Fruit fly (Drosophila melanogaster) whole organism, adult: ENCODE results near the gene eIF4E5.

Experiments used
- CG12768 ChIP-seq: fragments of 200-800 bp; sonication (Bioruptor generic); optimal IDR thresholded peaks from 2 replicates; lab custom pipeline; 2017; ENCODE audit warnings: missing biosample characterization, missing genetic modification characterization, mild to moderate bottlenecking, moderate library complexity, missing genetic modification reagents
- CG14711 ChIP-seq: fragments of 200-800 bp; sonication (Bioruptor generic); optimal IDR thresholded peaks from 2 replicates; lab custom pipeline; 2018; ENCODE audit warnings: missing biosample characterization, mild to moderate bottlenecking, missing genetic modification characterization, moderate library complexity
- CG5204 ChIP-seq: fragments of 200-800 bp; sonication (Bioruptor generic); optimal IDR thresholded peaks from 2 replicates; lab custom pipeline; 2016; ENCODE audit warnings: missing biosample characterization, missing genetic modification characterization
- Crg-1 ChIP-seq: fragments of 200-800 bp; sonication (Bioruptor generic); optimal IDR thresholded peaks from 2 replicates; lab custom pipeline; 2016; ENCODE audit warnings: missing biosample characterization, missing genetic modification characterization
- Hr96 ChIP-seq: fragments of 200-800 bp; sonication (Bioruptor generic); optimal IDR thresholded peaks from 2 replicates; lab custom pipeline; 2016; ENCODE audit warnings: missing biosample characterization, missing genetic modification characterization
- Mnt ChIP-seq: fragments of 200-800 bp; sonication (Bioruptor generic); optimal IDR thresholded peaks from 2 replicates; lab custom pipeline; 2016; ENCODE audit warnings: missing biosample characterization, mild to moderate bottlenecking, missing genetic modification characterization
- cnc ChIP-seq, 2 experiments: fragments of >200 bp; optimal IDR thresholded peaks; 2 replicates each; lab custom pipeline; 2017
- kay ChIP-seq: fragments of 200-800 bp; sonication (Bioruptor generic); peaks from one replicate; lab custom pipeline; 2016; ENCODE audit warnings: missing biosample characterization, missing genetic modification characterization, borderline replicate concordance
- pad ChIP-seq: fragments of 200-800 bp; sonication (Bioruptor generic); optimal IDR thresholded peaks from 3 replicates; lab custom pipeline; 2017; ENCODE audit warnings: missing biosample characterization, missing genetic modification characterization, mild to moderate bottlenecking, moderate library complexity, missing genetic modification reagents
- tj ChIP-seq: fragments of 200-800 bp; sonication (Bioruptor generic); optimal IDR thresholded peaks from 3 replicates; lab custom pipeline; 2017; ENCODE audit warnings: missing biosample characterization, mild to moderate bottlenecking, missing genetic modification characterization, moderate library complexity
- toe ChIP-seq: fragments of 200-800 bp; sonication (Bioruptor generic); optimal IDR thresholded peaks from 2 replicates; lab custom pipeline; 2016; ENCODE audit warnings: missing biosample characterization, missing genetic modification characterization

dm6 chr3L:7866558-7866957 is 28.1 kb upstream of the eIF4E5 start:
- TF ChIP-seq kay (GFP tag; lab: Kevin White, UChicago) (no peak), cnc (optimal IDR thresholded peaks at IDR 0.05; lab: Kevin White, UChicago) (no peak), CG14711 (tag; lab: Kevin White, UChicago) (no peak), Hr96 (GFP tag; lab: Kevin White, UChicago) (no peak), toe (GFP tag; lab: Kevin White, UChicago) (no peak), CG12768 (GFP tag; lab: Kevin White, UChicago) (peak; percentile 36), Mnt (no peak), pad (GFP tag; lab: Kevin White, UChicago) (no peak), tj (GFP tag; lab: Kevin White, UChicago) (no peak), Crg-1 (GFP tag; lab: Kevin White, UChicago) (no peak), CG5204 (GFP tag; lab: Kevin White, UChicago) (no peak)
